Fruit fly (Drosophila melanogaster) whole organism, embryonic: Measurements from ENCODE around the gene Cwc25.

ENCODE experiments used
- ATbp ChIP-seq: fragments of 200-800 bp; sonication (Bioruptor generic); optimal IDR thresholded peaks from 2 replicates; lab custom pipeline; 2017; ENCODE audit warnings: missing biosample characterization, mild to moderate bottlenecking, missing genetic modification characterization, missing genetic modification reagents
- CG10366 ChIP-seq: fragments of 200-800 bp; sonication (Bioruptor generic); IDR thresholded peaks from 2 replicates; pipeline ENCODE4 v1.3.6; 2022; ENCODE audit warnings: missing biosample characterization, missing genetic modification characterization
- CG11247 ChIP-seq: fragments of 200-800 bp; sonication (Bioruptor generic); IDR thresholded peaks from 2 replicates; pipeline ENCODE4 v1.3.6; 2022; ENCODE audit warnings: missing biosample characterization, missing genetic modification characterization
- CG12104 ChIP-seq: fragments of 200-800 bp; sonication (Bioruptor generic); optimal IDR thresholded peaks from 3 replicates; lab custom pipeline; 2016; ENCODE audit warnings: missing biosample characterization, missing genetic modification characterization
- CG12155 ChIP-seq: fragments of 200-800 bp; sonication (Bioruptor generic); optimal IDR thresholded peaks from 3 replicates; lab custom pipeline; 2016; ENCODE audit warnings: missing biosample characterization, missing genetic modification characterization
- CG12391 ChIP-seq: fragments of 200-800 bp; sonication (Bioruptor generic); optimal IDR thresholded peaks from 3 replicates; lab custom pipeline; 2018; ENCODE audit warnings: missing biosample characterization, mild to moderate bottlenecking, missing genetic modification characterization, moderate library complexity
- CG12769 ChIP-seq: fragments of 200-800 bp; sonication (Bioruptor generic); optimal IDR thresholded peaks from 2 replicates; lab custom pipeline; 2019; ENCODE audit warnings: missing biosample characterization, mild to moderate bottlenecking, missing genetic modification characterization, moderate library complexity
- CG12942 ChIP-seq: fragments of 200-800 bp; sonication (Bioruptor generic); optimal IDR thresholded peaks from 3 replicates; lab custom pipeline; 2016; ENCODE audit warnings: missing biosample characterization, missing genetic modification characterization
- CG14965 ChIP-seq: fragments of 200-800 bp; sonication (Bioruptor generic); optimal IDR thresholded peaks from 2 replicates; lab custom pipeline; 2016; ENCODE audit warnings: missing biosample characterization, missing genetic modification characterization, borderline replicate concordance
- CG15269 ChIP-seq: fragments of 200-800 bp; sonication (Bioruptor generic); optimal IDR thresholded peaks from 2 replicates; lab custom pipeline; 2018; ENCODE audit warnings: missing biosample characterization, mild to moderate bottlenecking, missing genetic modification characterization, moderate library complexity
- CG15601 ChIP-seq: fragments of 200-800 bp; sonication (Bioruptor generic); optimal IDR thresholded peaks from 3 replicates; lab custom pipeline; 2019; ENCODE audit warnings: missing biosample characterization, mild to moderate bottlenecking, missing genetic modification characterization, moderate library complexity
- CG17361 ChIP-seq: fragments of 200-800 bp; sonication (Bioruptor generic); IDR thresholded peaks from 3 replicates; pipeline ENCODE4 v1.3.6; 2022; ENCODE audit warnings: missing biosample characterization, missing genetic modification characterization
- CG18262 ChIP-seq: fragments of 200-800 bp; optimal IDR thresholded peaks from 3 replicates; lab custom pipeline; 2019; ENCODE audit warnings: missing biosample characterization, mild to moderate bottlenecking, missing genetic modification characterization, moderate library complexity
- CG34376 ChIP-seq: fragments of 200-800 bp; sonication (Bioruptor generic); optimal IDR thresholded peaks from 2 replicates; lab custom pipeline; 2018; ENCODE audit warnings: missing biosample characterization, mild to moderate bottlenecking, missing genetic modification characterization
- CG4820 ChIP-seq: fragments of 200-800 bp; sonication (Bioruptor generic); optimal IDR thresholded peaks from 3 replicates; lab custom pipeline; 2016; ENCODE audit warnings: missing biosample characterization, missing genetic modification characterization
- CG6175 ChIP-seq: fragments of 200-800 bp; sonication (Bioruptor generic); IDR thresholded peaks from 3 replicates; pipeline ENCODE4 v1.3.6; 2022; ENCODE audit warnings: missing biosample characterization, missing genetic modification characterization
- CG6654 ChIP-seq: fragments of 200-800 bp; sonication (Bioruptor generic); optimal IDR thresholded peaks from 2 replicates; lab custom pipeline; 2017; ENCODE audit warnings: missing biosample characterization, mild to moderate bottlenecking, missing genetic modification characterization
- CTCF ChIP-seq: fragments of 200-800 bp; sonication (Bioruptor generic); optimal IDR thresholded peaks from 2 replicates; lab custom pipeline; 2017; ENCODE audit warnings: missing biosample characterization, mild to moderate bottlenecking, missing genetic modification characterization, moderate library complexity
- Drgx ChIP-seq: fragments of 200-800 bp; sonication (Bioruptor generic); IDR thresholded peaks from 2 replicates; pipeline ENCODE4 v1.3.6; 2022; ENCODE audit warnings: missing biosample characterization, missing genetic modification characterization
- Eip74EF ChIP-seq, 2 experiments: fragments of 200-800 bp in 1 of 2; fragments of >200 bp in 1 of 2; sonication (Bioruptor generic) in 1 of 2; optimal IDR thresholded peaks; 2 replicates each; lab custom pipeline; 2017 to 2019; ENCODE audit warnings: missing biosample characterization in 2 of 2, missing genetic modification characterization in 2 of 2, mild to moderate bottlenecking in 1 of 2, moderate library complexity in 1 of 2
- Hmr ChIP-seq: fragments of 200-800 bp; sonication (Bioruptor generic); optimal IDR thresholded peaks from 3 replicates; lab custom pipeline; 2017; ENCODE audit warnings: mild to moderate bottlenecking, missing biosample characterization, missing genetic modification reagents, missing genetic modification characterization
- Hr78 ChIP-seq, 2 experiments: fragments of 200-800 bp in 1 of 2; fragments of >200 bp in 1 of 2; sonication (Bioruptor generic) in 1 of 2; optimal IDR thresholded peaks; 2 replicates each; lab custom pipeline; 2017 to 2019; ENCODE audit warnings: missing biosample characterization in 2 of 2, missing genetic modification characterization in 2 of 2, mild to moderate bottlenecking in 1 of 2, moderate library complexity in 1 of 2
- Lhr ChIP-seq: fragments of 200-800 bp; sonication (Bioruptor generic); optimal IDR thresholded peaks from 3 replicates; lab custom pipeline; 2017; ENCODE audit warnings: mild to moderate bottlenecking, missing biosample characterization, missing genetic modification reagents, missing genetic modification characterization
- Med ChIP-seq: fragments of 200-800 bp; sonication (Bioruptor generic); peaks from one replicate; lab custom pipeline; 2016; ENCODE audit warnings: missing biosample characterization, missing genetic modification characterization, mild to moderate bottlenecking, inconsistent platforms, moderate library complexity
- NFAT ChIP-seq: fragments of 200-800 bp; sonication (Bioruptor generic); IDR thresholded peaks from 2 replicates; pipeline ENCODE4 v1.3.6; 2022; ENCODE audit warnings: missing biosample characterization, missing genetic modification characterization
- Poxn ChIP-seq: fragments of 200-800 bp; sonication (Bioruptor generic); IDR thresholded peaks from 2 replicates; pipeline ENCODE4 v1.3.6; 2022; ENCODE audit warnings: missing biosample characterization, missing genetic modification characterization
- Ptx1 ChIP-seq: fragments of 200-800 bp; sonication (Bioruptor generic); IDR thresholded peaks from 2 replicates; pipeline ENCODE4 v1.3.6; 2022; ENCODE audit warnings: missing biosample characterization, missing genetic modification characterization
- Ravus ChIP-seq: fragments of 200-800 bp; sonication (Bioruptor generic); IDR thresholded peaks from 2 replicates; pipeline ENCODE4 v1.3.6; 2022; ENCODE audit warnings: missing biosample characterization, missing genetic modification characterization
- Xbp1 ChIP-seq: fragments of 200-800 bp; sonication (Bioruptor generic); optimal IDR thresholded peaks from 3 replicates; lab custom pipeline; 2016; ENCODE audit warnings: missing biosample characterization, mild to moderate bottlenecking, missing genetic modification characterization
- cato ChIP-seq: fragments of 200-800 bp; sonication (Bioruptor generic); optimal IDR thresholded peaks from 2 replicates; lab custom pipeline; 2016; ENCODE audit warnings: missing biosample characterization, missing genetic modification characterization, borderline replicate concordance
- exex ChIP-seq: fragments of 200-800 bp; sonication (Bioruptor generic); optimal IDR thresholded peaks from 4 replicates; lab custom pipeline; 2018; ENCODE audit warnings: missing biosample characterization, mild to moderate bottlenecking, missing genetic modification characterization, moderate library complexity
- gcm ChIP-seq: fragments of 200-800 bp; sonication (Bioruptor generic); optimal IDR thresholded peaks from 2 replicates; lab custom pipeline; 2019; ENCODE audit warnings: missing biosample characterization, mild to moderate bottlenecking, missing genetic modification characterization, moderate library complexity
- gem ChIP-seq: fragments of 200-800 bp; sonication (Bioruptor generic); optimal IDR thresholded peaks from 2 replicates; lab custom pipeline; 2019; ENCODE audit warnings: missing biosample characterization, mild to moderate bottlenecking, missing genetic modification characterization, moderate library complexity
- gfzf ChIP-seq: fragments of 200-800 bp; sonication (Bioruptor generic); optimal IDR thresholded peaks from 2 replicates; lab custom pipeline; 2016; ENCODE audit warnings: missing biosample characterization, mild to moderate bottlenecking, missing genetic modification characterization, moderate library complexity
- h ChIP-seq: fragments of >200 bp; optimal IDR thresholded peaks from 2 replicates; lab custom pipeline; 2017
- hth ChIP-seq: fragments of >200 bp; optimal IDR thresholded peaks from 2 replicates; lab custom pipeline; 2017; ENCODE audit warnings: inconsistent platforms
- ken ChIP-seq: fragments of 200-800 bp; sonication (Bioruptor generic); IDR thresholded peaks from 3 replicates; pipeline ENCODE4 v1.3.6; 2022; ENCODE audit warnings: missing biosample characterization, missing genetic modification characterization
- lbe ChIP-seq: fragments of 200-800 bp; sonication (Bioruptor generic); optimal IDR thresholded peaks from 2 replicates; lab custom pipeline; 2016; ENCODE audit warnings: missing biosample characterization, mild to moderate bottlenecking, missing genetic modification characterization
- lmd ChIP-seq: fragments of 200-800 bp; sonication (Bioruptor generic); IDR thresholded peaks from 2 replicates; pipeline ENCODE4 v1.3.6; 2022; ENCODE audit warnings: missing biosample characterization, missing genetic modification characterization
- maf-S ChIP-seq: fragments of 200-800 bp; sonication (Bioruptor generic); optimal IDR thresholded peaks from 2 replicates; lab custom pipeline; 2016; ENCODE audit warnings: missing biosample characterization, missing genetic modification characterization
- mld ChIP-seq: fragments of 200-800 bp; sonication (Bioruptor generic); IDR thresholded peaks from 3 replicates; pipeline ENCODE4 v1.3.6; 2022; ENCODE audit warnings: missing biosample characterization, missing genetic modification characterization; ENCODE audit not compliant: partially characterized antibody
- nerfin-2 ChIP-seq: fragments of 200-800 bp; sonication (Bioruptor generic); IDR thresholded peaks from 2 replicates; pipeline ENCODE4 v1.3.6; 2022; ENCODE audit warnings: missing biosample characterization, missing genetic modification characterization; ENCODE audit not compliant: partially characterized antibody
- pan ChIP-seq, 4 experiments: fragments of >200 bp in 3 of 4; fragments of 200-800 bp in 1 of 4; sonication (Bioruptor generic) in 1 of 4; optimal IDR thresholded peaks in 3 of 4; IDR thresholded peaks in 1 of 4; 2 replicates each; pipeline versions ENCODE4 v1.3.6 to Lab custom; 2017 to 2022; ENCODE audit warnings: missing biosample characterization in 2 of 4, missing genetic modification characterization in 2 of 4, mixed read lengths in 1 of 4
- peb ChIP-seq: fragments of 200-800 bp; sonication (Bioruptor generic); IDR thresholded peaks from 2 replicates; pipeline ENCODE4 v1.3.6; 2022; ENCODE audit warnings: missing biosample characterization, missing genetic modification characterization
- sd ChIP-seq: fragments of 200-800 bp; sonication (Bioruptor generic); optimal IDR thresholded peaks from 3 replicates; lab custom pipeline; 2018; ENCODE audit warnings: missing biosample characterization, mild to moderate bottlenecking, missing genetic modification characterization, moderate library complexity
- seq ChIP-seq: fragments of 200-800 bp; sonication (Bioruptor generic); IDR thresholded peaks from 2 replicates; pipeline ENCODE4 v1.3.6; 2022; ENCODE audit warnings: missing biosample characterization, missing genetic modification characterization
- sima ChIP-seq: fragments of 200-800 bp; sonication (Bioruptor generic); optimal IDR thresholded peaks from 2 replicates; lab custom pipeline; 2016; ENCODE audit warnings: missing biosample characterization, missing genetic modification characterization
- sqz ChIP-seq: fragments of 200-800 bp; sonication (Bioruptor generic); optimal IDR thresholded peaks from 3 replicates; lab custom pipeline; 2018; ENCODE audit warnings: missing biosample characterization, mild to moderate bottlenecking, missing genetic modification characterization
- ssp ChIP-seq: fragments of 200-800 bp; sonication (Bioruptor generic); IDR thresholded peaks from 2 replicates; pipeline ENCODE4 v1.3.6; 2022; ENCODE audit warnings: missing biosample characterization, missing genetic modification characterization
- vfl ChIP-seq: fragments of 200-800 bp; sonication (Bioruptor generic); optimal IDR thresholded peaks from 2 replicates; lab custom pipeline; 2016; ENCODE audit warnings: missing biosample characterization, missing genetic modification characterization

Cwc25 gene

DNA sequence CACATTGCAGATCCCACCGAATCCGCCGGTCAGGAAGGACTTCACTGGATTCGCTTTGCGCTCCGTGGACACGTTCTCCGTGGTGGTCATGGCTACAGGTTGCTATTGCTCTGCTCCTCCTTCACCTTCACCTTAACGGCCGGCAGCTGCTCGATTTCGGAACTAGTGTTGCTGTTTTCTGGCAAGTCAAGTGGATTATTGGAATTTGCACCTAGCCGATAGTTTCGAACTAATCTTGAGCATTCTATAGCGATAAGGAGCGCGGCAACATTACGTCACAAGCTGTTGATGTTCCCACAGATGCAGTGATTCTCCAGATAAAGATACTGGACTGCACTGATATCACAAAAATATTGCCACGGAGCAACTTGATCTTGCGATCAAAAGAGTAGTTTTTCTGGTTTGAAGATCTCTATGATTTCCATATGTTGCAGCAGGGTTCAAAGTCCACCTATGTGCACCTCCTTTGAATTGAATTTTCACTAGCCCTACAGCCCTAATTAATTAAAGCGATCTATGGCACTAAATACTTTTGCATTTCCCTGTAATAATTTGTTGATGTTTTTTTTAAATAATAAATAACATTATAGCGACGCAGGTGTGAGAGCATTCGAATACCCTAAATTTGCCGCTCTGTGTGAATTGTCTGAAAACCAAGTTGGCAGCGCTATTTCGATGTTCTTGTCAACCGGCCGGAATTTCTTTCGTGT lies 24.7 kb downstream of the Cwc25 start, which contains the start of the genes colt and HINT1:
colt (minus strand) TSS at position 594 of the 710 bp plus-strand sequence.
HINT1 (plus strand) TSS at position 660 of the 710 bp plus-strand sequence.
- TF ChIP-seq vfl (GFP tag; lab: Kevin White, UChicago) (no peak), ATbp (GFP tag; lab: Kevin White, UChicago) (no peak), ssp (GFP tag; lab: Robert Waterston, UW) (no peak), gem (tag; lab: Kevin White, UChicago) (no peak), CG12769 (tag; lab: Kevin White, UChicago) (no peak), gfzf (GFP tag; lab: Kevin White, UChicago) (peak; percentile 91), CG11247 (no peak), CG34376 (peak; percentile 56), Eip74EF (GFP tag; optimal IDR thresholded peaks at IDR 0.05; lab: Kevin White, UChicago) (peak in 1 of 2 experiments; percentile 32), mld (GFP tag; lab: Robert Waterston, UW) (no peak), Ptx1 (GFP tag; lab: Robert Waterston, UW) (no peak), CG17361 (GFP tag; lab: Robert Waterston, UW) (peak; percentile 51; the same call in 2 of the 3 replicates), sd (tag; lab: Kevin White, UChicago) (peak; percentile 84), Ravus (GFP tag; lab: Robert Waterston, UW) (no peak), CG15601 (tag; lab: Kevin White, UChicago) (peak; percentile 49), hth (lab: Kevin White, UChicago) (no peak), CG12942 (no peak), gcm (GFP tag; lab: Kevin White, UChicago) (no peak), CG12104 (no peak), peb (GFP tag; lab: Robert Waterston, UW) (no peak), lbe (peak; percentile 35), Hmr (GFP tag; lab: Kevin White, UChicago) (no peak), exex (peak; percentile 13), nerfin-2 (GFP tag; lab: Robert Waterston, UW) (no peak), CG18262 (tag; lab: Kevin White, UChicago) (peak; percentile 1), Xbp1 (GFP tag; lab: Kevin White, UChicago) (peak; percentile 22), Poxn (GFP tag; lab: Robert Waterston, UW) (no peak), Lhr (GFP tag; lab: Kevin White, UChicago) (peak; percentile 33), ken (no peak), CG6175 (no peak), seq (GFP tag; lab: Robert Waterston, UW) (no peak), cato (GFP tag; lab: Kevin White, UChicago) (no peak), CG14965 (GFP tag; lab: Kevin White, UChicago) (no peak), sima (GFP tag; lab: Kevin White, UChicago) (no peak), CG15269 (tag; lab: Kevin White, UChicago) (no peak), CG4820 (GFP tag; lab: Kevin White, UChicago) (no peak), CG12391 (tag; lab: Kevin White, UChicago) (peak; percentile 29), pan (optimal IDR thresholded peaks at IDR 0.05; lab: Kevin White, UChicago) (no peak), pan (GFP tag; optimal IDR thresholded peaks at IDR 0.05 in 1 of 2, IDR thresholded peaks at IDR 0.05 in 1 of 2) (no peak), CG12155 (GFP tag; lab: Kevin White, UChicago) (no peak), sqz (peak; percentile 33), h (lab: Kevin White, UChicago) (no peak), lmd (GFP tag; lab: Robert Waterston, UW) (no peak), CG10366 (GFP tag; lab: Robert Waterston, UW) (no peak), NFAT (GFP tag; lab: Robert Waterston, UW) (peak; percentile 51; the same call in 1 of the 2 replicates), Hr78 (GFP tag; optimal IDR thresholded peaks at IDR 0.05; lab: Kevin White, UChicago) (peak in 1 of 2 experiments; percentile 9), CTCF (peak; percentile 54), CG6654 (GFP tag; lab: Kevin White, UChicago) (no peak), Drgx (GFP tag; lab: Robert Waterston, UW) (peak; percentile 75), maf-S (no peak), Med (GFP tag; lab: Kevin White, UChicago) (peak; percentile 85)
